Fruit fly (Drosophila melanogaster): ENCODE measurements around the gene Sgt.

Sgt gene

DNA sequence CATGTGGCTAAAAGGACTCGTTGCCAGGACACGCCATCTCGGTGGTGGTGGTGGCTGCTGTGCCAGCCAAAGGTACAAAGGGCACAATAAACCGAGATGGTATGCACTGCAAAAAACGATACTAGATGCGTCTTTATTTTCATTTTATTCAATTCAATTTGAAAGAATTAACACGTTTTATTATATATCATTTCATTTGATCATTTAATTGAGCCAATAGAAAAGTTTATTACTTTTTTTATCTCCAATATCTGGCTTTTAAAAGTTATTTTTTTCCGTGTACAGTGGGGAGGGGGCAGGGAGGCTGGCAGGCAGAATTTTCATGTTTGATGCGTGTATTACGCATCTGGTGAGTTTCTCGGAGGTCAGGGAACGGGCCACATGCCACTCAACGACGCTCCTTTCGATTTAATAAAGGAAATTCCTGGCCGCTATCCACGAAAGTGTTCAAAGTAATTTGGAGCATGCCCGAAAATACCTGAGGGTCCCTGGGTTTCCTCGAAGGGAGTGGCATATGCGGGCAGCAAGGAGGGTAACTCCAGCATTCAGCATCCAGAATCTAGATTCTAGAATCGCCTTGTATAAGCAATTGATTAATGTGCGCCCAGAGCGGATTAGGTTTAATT lies 42.8 kb downstream of the Sgt start (continued):
- TF ChIP-seq CG16863 (GFP tag; optimal IDR thresholded peaks at IDR 0.05) = peak; percentile 79
- TF ChIP-seq Xbp1 (GFP tag; optimal IDR thresholded peaks at IDR 0.05) = peak; percentile 85
- TF ChIP-seq tap (tag; optimal IDR thresholded peaks at IDR 0.05) = peak; percentile 91
- TF ChIP-seq CG13624 (GFP tag; optimal IDR thresholded peaks at IDR 0.05) = no peak
- TF ChIP-seq tin (GFP tag; optimal IDR thresholded peaks at IDR 0.05) = peak; percentile 83
- TF ChIP-seq br (optimal IDR thresholded peaks at IDR 0.05) = no peak
- peak; percentile 46 for TF ChIP-seq CG7745 (tag; optimal IDR thresholded peaks at IDR 0.05)
- TF ChIP-seq org-1 (GFP tag; optimal IDR thresholded peaks at IDR 0.05) = peak; percentile 85
- peak; percentile 32 for TF ChIP-seq tx (GFP tag; optimal IDR thresholded peaks at IDR 0.05)
- TF ChIP-seq Dref (GFP tag; IDR thresholded peaks at IDR 0.05) = no peak
- peak; percentile 71 for TF ChIP-seq CG15073 (GFP tag; optimal IDR thresholded peaks at IDR 0.05)
- no peak for TF ChIP-seq CG8478 (optimal IDR thresholded peaks at IDR 0.05)
- no peak for TF ChIP-seq CG16813 (GFP tag; IDR thresholded peaks at IDR 0.05; ENCODE audit: partially characterized antibody)
- TF ChIP-seq CG10959 (GFP tag; IDR thresholded peaks at IDR 0.05) = peak; percentile 76
- TF ChIP-seq so (GFP tag; IDR thresholded peaks at IDR 0.05) = peak; percentile 85
- TF ChIP-seq repo (GFP tag; optimal IDR thresholded peaks at IDR 0.05) = peak; percentile 60
- TF ChIP-seq Abd-B (GFP tag; optimal IDR thresholded peaks at IDR 0.05) = peak; percentile 82
- TF ChIP-seq Vsx1 (GFP tag; optimal IDR thresholded peaks at IDR 0.05) = peak; percentile 75
- peak; percentile 80 for TF ChIP-seq CG5180 (GFP tag; optimal IDR thresholded peaks at IDR 0.05)
- TF ChIP-seq Dek (tag; optimal IDR thresholded peaks at IDR 0.05) = peak; percentile 83
- peak; percentile 37; the same call in 1 of the 2 replicates for TF ChIP-seq CG16779 (GFP tag; IDR thresholded peaks at IDR 0.05)
- TF ChIP-seq HLH4C (GFP tag; IDR thresholded peaks at IDR 0.05; ENCODE audit: partially characterized antibody) = no peak
- no peak for TF ChIP-seq pfk (GFP tag; optimal IDR thresholded peaks at IDR 0.05)
- TF ChIP-seq cad (GFP tag; optimal IDR thresholded peaks at IDR 0.05) = no peak
- TF ChIP-seq ewg (GFP tag; optimal IDR thresholded peaks at IDR 0.05) = peak; percentile 76
- TF ChIP-seq dmrt11E (tag; optimal IDR thresholded peaks at IDR 0.05) = peak; percentile 95
- TF ChIP-seq CG32532 (GFP tag; IDR thresholded peaks at IDR 0.05) = peak; percentile 79
- peak in 1 of 2 experiments; percentile 36 for TF ChIP-seq crp (GFP tag; optimal IDR thresholded peaks at IDR 0.05)
- TF ChIP-seq sd (tag; optimal IDR thresholded peaks at IDR 0.05) = peak; percentile 75
- peak; percentile 83 for TF ChIP-seq ase (GFP tag; IDR thresholded peaks at IDR 0.05)
- peak; percentile 90 for TF ChIP-seq gcm (GFP tag; optimal IDR thresholded peaks at IDR 0.05)
- no peak for TF ChIP-seq dpn (GFP tag; optimal IDR thresholded peaks at IDR 0.05)
- TF ChIP-seq CG2712 (tag; optimal IDR thresholded peaks at IDR 0.05) = peak; percentile 96
- TF ChIP-seq CG18262 (tag; optimal IDR thresholded peaks at IDR 0.05) = peak; percentile 95
- TF ChIP-seq Scr (GFP tag; IDR thresholded peaks at IDR 0.05; ENCODE audit: partially characterized antibody) = no peak
- TF ChIP-seq CG1832 (GFP tag; optimal IDR thresholded peaks at IDR 0.05) = no peak
- TF ChIP-seq GATAe (GFP tag; conservative IDR thresholded peaks at IDR 0.05) = peak; percentile 39; the same call in 1 of the 2 replicates
- TF ChIP-seq CG14710 (tag; optimal IDR thresholded peaks at IDR 0.05) = peak; percentile 94
- no peak for TF ChIP-seq Sry-δ (GFP tag; optimal IDR thresholded peaks at IDR 0.05)
- peak; percentile 63 for TF ChIP-seq CG6654 (GFP tag; optimal IDR thresholded peaks at IDR 0.05)
- TF ChIP-seq CG12391 (tag; optimal IDR thresholded peaks at IDR 0.05) = peak; percentile 93
- TF ChIP-seq gt (GFP tag; IDR thresholded peaks at IDR 0.05) = peak; percentile 57
- no peak for TF ChIP-seq CG3995 (GFP tag; optimal IDR thresholded peaks at IDR 0.05)
- TF ChIP-seq CG11723 (GFP tag; optimal IDR thresholded peaks at IDR 0.05) = peak; percentile 70
- peak; percentile 89 for TF ChIP-seq stc (GFP tag; IDR thresholded peaks at IDR 0.05)
- no peak for TF ChIP-seq zen2 (GFP tag; IDR thresholded peaks at IDR 0.05; ENCODE audit: partially characterized antibody)
- no peak for TF ChIP-seq gro (GFP tag; optimal IDR thresholded peaks at IDR 0.05)
- peak; percentile 86 for TF ChIP-seq CG4404 (GFP tag; IDR thresholded peaks at IDR 0.05)
- peak; percentile 72 for TF ChIP-seq CG10462 (GFP tag; optimal IDR thresholded peaks at IDR 0.05)
- TF ChIP-seq CG4820 (GFP tag; optimal IDR thresholded peaks at IDR 0.05) = peak; percentile 88
